Worm (Caenorhabditis elegans) whole organism, young adult: Measurements from ENCODE around the gene W07G4.1.

Source experiments
- F39B2.1 ChIP-seq: fragments of 200-800 bp; sonication (Bioruptor generic); IDR thresholded peaks from 2 replicates; pipeline ENCODE4 v1.3.6; 2022; ENCODE audit warnings: missing genetic modification reagents, missing genetic modification characterization, missing compliant biosample characterization
- ama-1 ChIP-seq, 3 experiments: fragments of 150-350 bp in 1 of 3; sonication (generic microtip) in 2 of 3; optimal IDR thresholded peaks; 2 replicates each; lab custom pipeline; 2014 to 2018; ENCODE audit warnings: missing biosample characterization in 2 of 3, missing genetic modification characterization in 2 of 3, missing genetic modification reagents in 2 of 3
- athp-1 ChIP-seq: sonication (generic microtip); optimal IDR thresholded peaks from 2 replicates; lab custom pipeline; 2017; ENCODE audit warnings: mild to moderate bottlenecking, missing genetic modification characterization, missing compliant biosample characterization
- ccch-3 ChIP-seq: fragments of 200-800 bp; sonication (Bioruptor generic); optimal IDR thresholded peaks from 2 replicates; lab custom pipeline; 2018; ENCODE audit warnings: mild to moderate bottlenecking, missing genetic modification characterization, missing compliant biosample characterization
- ceh-27 ChIP-seq: fragments of 200-800 bp; sonication (Bioruptor generic); optimal IDR thresholded peaks from 2 replicates; lab custom pipeline; 2018; ENCODE audit warnings: mild to moderate bottlenecking, missing genetic modification characterization, moderate library complexity, missing compliant biosample characterization
- let-526 ChIP-seq: fragments of 200-800 bp; sonication (Bioruptor generic); IDR thresholded peaks from 2 replicates; pipeline ENCODE4 v1.3.6; 2022; ENCODE audit warnings: missing genetic modification reagents, missing genetic modification characterization, missing compliant biosample characterization
- lir-1 ChIP-seq: fragments of 200-800 bp; sonication (Bioruptor generic); conservative IDR thresholded peaks from 2 replicates; pipeline ENCODE4 v1.3.6; 2022; ENCODE audit warnings: missing genetic modification reagents, missing genetic modification characterization, missing compliant biosample characterization
- nfyb-1 ChIP-seq: fragments of 200-800 bp; sonication (Bioruptor generic); IDR thresholded peaks from 2 replicates; pipeline ENCODE4 v1.3.6; 2022; ENCODE audit warnings: missing genetic modification reagents, missing genetic modification characterization, missing compliant biosample characterization
- rec-8 ChIP-seq, 2 experiments: sonication (generic microtip); optimal IDR thresholded peaks; 2 replicates each; lab custom pipeline; 2016; ENCODE audit warnings: mild to moderate bottlenecking in 2 of 2, missing genetic modification characterization in 2 of 2, missing genetic modification reagents in 2 of 2, missing genotype in 2 of 2, missing biosample characterization in 1 of 2, missing compliant biosample characterization in 1 of 2, moderate library complexity in 1 of 2
- rpc-1 ChIP-seq, 2 experiments: fragments of 150-350 bp in 1 of 2; sonication (generic microtip) in 1 of 2; optimal IDR thresholded peaks; 2 replicates each; lab custom pipeline; 2014 to 2018; ENCODE audit warnings: missing biosample characterization in 1 of 2, missing genetic modification characterization in 1 of 2, missing genetic modification reagents in 1 of 2, missing genotype in 1 of 2
- unc-130 ChIP-seq: sonication (generic microtip); optimal IDR thresholded peaks from 2 replicates; lab custom pipeline; 2016; ENCODE audit warnings: missing genetic modification reagents, missing genetic modification characterization, missing compliant biosample characterization
- ztf-18 ChIP-seq: sonication (generic microtip); optimal IDR thresholded peaks from 2 replicates; lab custom pipeline; 2016; ENCODE audit warnings: missing genotype, mild to moderate bottlenecking, missing genetic modification characterization, missing compliant biosample characterization
- ztf-28 ChIP-seq: fragments of 200-800 bp; sonication (Bioruptor generic); IDR thresholded peaks from 2 replicates; pipeline ENCODE4 v1.3.6; 2022; ENCODE audit warnings: missing genetic modification reagents, missing genetic modification characterization, missing compliant biosample characterization

ce11 chrV:13000068-13000467 lies 33.3 kb upstream of the W07G4.1 start:
- TF ChIP-seq ztf-18 (no peak), ceh-27 (no peak), lir-1 (GFP tag; lab: Robert Waterston, UW) (no peak; the same call in 1 of the 2 replicates), ztf-28 (GFP tag; lab: Robert Waterston, UW) (no peak), athp-1 (tag; lab: Kevin White, UChicago) (no peak), let-526 (GFP tag; lab: Robert Waterston, UW) (no peak), rec-8 (tag; optimal IDR thresholded peaks at IDR 0.05; lab: Kevin White, UChicago) (no peak), nfyb-1 (GFP tag; lab: Robert Waterston, UW) (no peak), ama-1 (optimal IDR thresholded peaks at IDR 0.05; lab: Kevin White, UChicago) (no peak), ama-1 (GFP tag; optimal IDR thresholded peaks at IDR 0.05; lab: Kevin White, UChicago) (no peak), ccch-3 (GFP tag; lab: Kevin White, UChicago) (no peak), rpc-1 (optimal IDR thresholded peaks at IDR 0.05; lab: Kevin White, UChicago) (no peak), rpc-1 (tag; optimal IDR thresholded peaks at IDR 0.05; lab: Kevin White, UChicago) (peak; percentile 4), unc-130 (GFP tag; lab: Kevin White, UChicago) (peak; percentile 12), F39B2.1 (GFP tag; lab: Robert Waterston, UW) (no peak)
